Fruit fly (Drosophila melanogaster) S2 (cell line): ENCODE data around the gene ovo.

Source experiments
- CG8478 ChIP-seq: fragments of >200 bp; optimal IDR thresholded peaks from 2 replicates; lab custom pipeline; 2018
- CTCF ChIP-seq, 2 experiments: fragments of >200 bp; optimal IDR thresholded peaks; 2 replicates each; lab custom pipeline; 2018

The ovo gene

DNA sequence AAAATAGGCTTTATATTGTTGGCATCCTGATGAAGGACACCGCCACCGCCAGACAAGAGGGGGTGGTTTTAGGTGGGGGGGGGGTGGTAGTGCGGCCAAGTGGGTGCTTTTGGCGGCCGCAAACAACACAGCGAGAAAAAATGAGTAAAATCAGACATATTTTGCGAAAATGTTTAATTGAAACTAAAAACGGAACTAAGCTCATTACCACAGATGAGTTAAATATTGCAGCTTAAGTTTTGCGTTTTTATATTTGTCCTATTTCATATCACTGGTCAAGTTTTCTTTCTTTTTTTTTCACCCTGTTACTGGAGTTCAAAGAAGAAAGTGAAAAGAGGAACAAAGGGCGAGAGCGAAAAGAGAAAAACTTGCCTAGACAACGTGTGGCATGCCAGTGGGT, 45.9 kb downstream of the ovo start:
- TF ChIP-seq CG8478 (lab: Kevin White, UChicago) = no peak
- no peak for TF ChIP-seq CTCF (optimal IDR thresholded peaks at IDR 0.05; lab: Kevin White, UChicago)

DNA sequence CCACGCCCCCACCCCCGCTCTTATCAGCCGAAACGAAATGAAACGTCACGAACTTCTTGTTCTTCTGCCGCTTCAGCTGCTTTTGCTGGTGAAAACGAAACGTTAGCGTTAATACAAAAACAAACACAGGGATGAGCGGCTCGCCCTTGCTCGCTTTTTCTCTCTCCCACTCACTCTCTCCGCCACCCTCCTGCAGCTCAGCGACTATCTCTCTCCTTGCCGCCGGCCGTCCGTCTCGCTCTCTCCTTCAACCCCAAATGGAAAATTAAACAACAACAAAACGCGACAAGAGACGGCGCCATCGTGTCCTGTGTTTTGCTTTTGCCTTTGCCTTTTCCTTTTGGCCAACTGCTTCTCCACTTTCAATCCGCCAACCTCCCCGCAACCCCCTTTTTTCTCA, 46.3 kb downstream of the ovo start:
- TF ChIP-seq CG8478 (lab: Kevin White, UChicago) (no peak), CTCF (optimal IDR thresholded peaks at IDR 0.05; lab: Kevin White, UChicago) (no peak)

DNA sequence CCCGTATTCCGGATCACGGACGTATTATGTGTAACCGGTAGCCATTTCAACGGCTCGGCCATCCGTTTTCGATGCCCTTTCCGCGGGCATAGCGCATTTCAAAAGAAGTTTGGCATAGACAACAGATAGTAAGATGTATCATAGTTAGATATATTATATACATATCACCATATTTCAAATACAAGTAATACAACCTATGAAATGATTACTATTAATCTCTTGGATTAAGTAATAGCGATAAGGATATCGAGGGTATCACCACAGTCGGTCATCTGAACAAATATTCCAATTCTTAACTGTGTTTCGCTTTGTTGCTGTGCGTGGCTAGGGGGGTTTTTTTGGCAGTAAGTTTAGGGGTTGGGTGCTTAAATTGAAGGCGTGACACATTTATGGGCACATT, 47.5 kb downstream of the ovo start:
- TF ChIP-seq CTCF (optimal IDR thresholded peaks at IDR 0.05; lab: Kevin White, UChicago) = no peak
- no peak for TF ChIP-seq CG8478 (lab: Kevin White, UChicago)

DNA sequence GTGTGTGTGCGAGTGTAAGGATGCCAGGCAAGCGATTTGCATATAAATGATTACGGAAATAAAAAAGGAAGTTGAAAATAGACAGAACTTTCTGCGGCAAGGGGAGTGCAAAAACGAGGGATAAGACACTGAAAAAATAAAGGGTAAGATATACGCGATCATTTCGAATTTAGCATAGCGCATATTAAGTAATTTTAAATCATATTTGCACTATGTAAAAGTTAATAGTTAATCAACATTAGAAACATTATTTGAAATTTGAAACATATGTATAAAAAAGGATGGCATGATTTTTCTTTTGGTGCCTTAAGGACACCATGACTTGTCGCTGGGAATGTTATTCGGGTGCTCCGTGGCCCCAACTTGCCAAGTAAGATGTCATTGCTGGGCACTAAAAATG, 65.0 kb downstream of the ovo start:
- TF ChIP-seq CTCF (optimal IDR thresholded peaks at IDR 0.05; lab: Kevin White, UChicago) (no peak), CG8478 (lab: Kevin White, UChicago) (no peak)
